In the genomic region with DNA sequence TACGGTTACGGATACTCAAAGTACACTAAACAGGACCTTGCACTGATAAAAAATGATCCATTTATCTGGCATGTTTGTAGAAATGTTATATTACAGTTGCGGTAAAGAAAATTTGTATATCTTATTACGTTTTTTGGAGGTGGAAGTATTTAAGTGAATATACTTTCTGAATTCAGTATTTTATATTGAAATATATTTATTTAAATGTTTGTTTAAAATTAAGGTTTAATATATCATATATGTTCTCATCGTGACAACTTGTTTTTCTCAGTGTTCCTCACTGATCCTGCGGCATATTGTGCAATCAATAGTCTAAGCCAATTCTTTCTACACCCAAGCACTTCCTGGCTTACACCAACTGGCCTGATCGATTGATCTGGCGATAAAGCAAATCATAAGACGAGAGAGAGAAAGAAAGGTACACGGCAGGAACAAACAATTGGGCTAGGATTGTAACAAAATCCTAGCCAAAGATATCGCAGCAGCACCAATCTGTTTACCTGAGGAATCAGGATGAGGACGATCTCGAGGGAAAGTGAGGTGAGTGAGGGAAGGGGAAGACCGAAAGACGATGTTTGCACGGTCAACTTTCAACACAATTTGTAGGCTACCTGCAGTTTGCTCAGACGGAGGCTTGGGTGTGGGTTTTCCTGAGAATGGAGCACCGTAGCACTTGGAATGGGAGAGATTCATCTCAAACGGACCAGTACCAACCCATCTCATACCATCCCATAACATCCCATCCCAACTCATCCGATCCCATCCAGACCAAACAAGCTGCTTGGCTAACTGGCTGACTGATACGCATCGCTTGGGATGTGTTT, we compare ENCODE assay signal across 2 fruit fly cellular contexts.
TF ChIP-seq lines count a peak whose summit lies in the region.

No protein-coding gene starts in this region.

- no peak for TF ChIP-seq CTCF in whole organism, embryonic (GFP tag; optimal IDR thresholded peaks at IDR 0.05; lab: Kevin White, UChicago)

TF ChIP-seq in whole organism, embryonic, 481 proteins besides CTCF, POLR2A, EP300 and RAD21 (continues in another document):
- no peak for TF ChIP-seq vvl (GFP tag; IDR thresholded peaks at IDR 0.05; lab: Robert Waterston, UW)
- TF ChIP-seq CG2712 (tag; optimal IDR thresholded peaks at IDR 0.05; lab: Kevin White, UChicago), result peak; percentile 49
- TF ChIP-seq btn (GFP tag; optimal IDR thresholded peaks at IDR 0.05; lab: Kevin White, UChicago), result no peak
- TF ChIP-seq Abd-B (GFP tag; optimal IDR thresholded peaks at IDR 0.05; lab: Kevin White, UChicago), result no peak
- TF ChIP-seq toy (GFP tag; IDR thresholded peaks at IDR 0.05; lab: Robert Waterston, UW), result no peak
- TF ChIP-seq CG4404 (GFP tag; IDR thresholded peaks at IDR 0.05; lab: Robert Waterston, UW), result peak; percentile 62
- peak; percentile 39 for TF ChIP-seq CG18262 (tag; optimal IDR thresholded peaks at IDR 0.05; lab: Kevin White, UChicago)
- 0 out of 3 replicates have a peak, but pooled peaks have one; percentile 44 for TF ChIP-seq CG2199 (GFP tag; IDR thresholded peaks at IDR 0.05; lab: Robert Waterston, UW)
- no peak for TF ChIP-seq CG10274 (GFP tag; optimal IDR thresholded peaks at IDR 0.05; lab: Kevin White, UChicago)
- TF ChIP-seq GATAe (GFP tag; conservative IDR thresholded peaks at IDR 0.05; lab: Robert Waterston, UW), result no peak
- no peak for TF ChIP-seq dan (GFP tag; IDR thresholded peaks at IDR 0.05; lab: Robert Waterston, UW)
- no peak for TF ChIP-seq ap (GFP tag; IDR thresholded peaks at IDR 0.05; lab: Robert Waterston, UW)
- no peak for TF ChIP-seq Mes4 (GFP tag; optimal IDR thresholded peaks at IDR 0.05; lab: Kevin White, UChicago)
- TF ChIP-seq Stat92E (GFP tag; optimal IDR thresholded peaks at IDR 0.05; lab: Kevin White, UChicago), result no peak
- TF ChIP-seq grn (GFP tag; optimal IDR thresholded peaks at IDR 0.05; lab: Kevin White, UChicago), result peak; percentile 41
- 0 out of 2 replicates have a peak, but pooled peaks have one; percentile 13 for TF ChIP-seq CG31441 (GFP tag; IDR thresholded peaks at IDR 0.05; lab: Robert Waterston, UW)
- TF ChIP-seq pros (GFP tag; optimal IDR thresholded peaks at IDR 0.05; lab: Kevin White, UChicago), result peak; percentile 61
- TF ChIP-seq NfI (GFP tag; optimal IDR thresholded peaks at IDR 0.05; lab: Kevin White, UChicago), result no peak
- no peak for TF ChIP-seq yki (optimal IDR thresholded peaks at IDR 0.05; lab: Kevin White, UChicago)
- TF ChIP-seq CG11398 (GFP tag; optimal IDR thresholded peaks at IDR 0.05; lab: Kevin White, UChicago), result no peak
- peak; percentile 48 for TF ChIP-seq CG10979 (tag; optimal IDR thresholded peaks at IDR 0.05; lab: Kevin White, UChicago)
- TF ChIP-seq CG9727 (GFP tag; optimal IDR thresholded peaks at IDR 0.05; lab: Kevin White, UChicago), result peak; percentile 10
- TF ChIP-seq CG2129 (GFP tag; IDR thresholded peaks at IDR 0.05; lab: Robert Waterston, UW; ENCODE audit: partially characterized antibody), result no peak
- no peak for TF ChIP-seq CG16813 (GFP tag; IDR thresholded peaks at IDR 0.05; lab: Robert Waterston, UW; ENCODE audit: partially characterized antibody)
- TF ChIP-seq gem (tag; optimal IDR thresholded peaks at IDR 0.05; lab: Kevin White, UChicago), result peak; percentile 32
- TF ChIP-seq CG15696 (tag; optimal IDR thresholded peaks at IDR 0.05; lab: Kevin White, UChicago), result peak; percentile 76
- no peak for TF ChIP-seq Asciz (GFP tag; optimal IDR thresholded peaks at IDR 0.05; lab: Kevin White, UChicago)
- TF ChIP-seq nmo (GFP tag; optimal IDR thresholded peaks at IDR 0.05; lab: Kevin White, UChicago), result no peak
- TF ChIP-seq maf-S (GFP tag; optimal IDR thresholded peaks at IDR 0.05; lab: Kevin White, UChicago), result no peak
- no peak for TF ChIP-seq HmgD (GFP tag; optimal IDR thresholded peaks at IDR 0.05; lab: Kevin White, UChicago)
- TF ChIP-seq fd102C (GFP tag; optimal IDR thresholded peaks at IDR 0.05; lab: Kevin White, UChicago), result peak; percentile 44
- no peak for TF ChIP-seq ranshi (GFP tag; IDR thresholded peaks at IDR 0.05; lab: Robert Waterston, UW)
- no peak for TF ChIP-seq br (optimal IDR thresholded peaks at IDR 0.05; lab: Kevin White, UChicago)
- no peak for TF ChIP-seq croc (GFP tag; conservative IDR thresholded peaks at IDR 0.05; lab: Robert Waterston, UW)
- no peak for TF ChIP-seq CG1233 (GFP tag; optimal IDR thresholded peaks at IDR 0.05; lab: Kevin White, UChicago)
- TF ChIP-seq CG8765 (GFP tag; IDR thresholded peaks at IDR 0.05; lab: Robert Waterston, UW), result no peak
- no peak for TF ChIP-seq Ptx1 (GFP tag; IDR thresholded peaks at IDR 0.05; lab: Robert Waterston, UW)
- TF ChIP-seq CG11247 (GFP tag; IDR thresholded peaks at IDR 0.05; lab: Robert Waterston, UW), result no peak
- no peak for TF ChIP-seq CG12942 (GFP tag; optimal IDR thresholded peaks at IDR 0.05; lab: Kevin White, UChicago)
- no peak for TF ChIP-seq B-H2 (GFP tag; optimal IDR thresholded peaks at IDR 0.05; lab: Kevin White, UChicago)
- TF ChIP-seq CG14710 (tag; optimal IDR thresholded peaks at IDR 0.05; lab: Kevin White, UChicago), result peak; percentile 25

TF ChIP-seq in whole organism, prepupa, 60 proteins besides CTCF, POLR2A, EP300 and RAD21:
- TF ChIP-seq CG7368 (GFP tag; optimal IDR thresholded peaks at IDR 0.05; lab: Kevin White, UChicago), result no peak
- TF ChIP-seq Met (GFP tag; optimal IDR thresholded peaks at IDR 0.05; lab: Kevin White, UChicago), result no peak
- TF ChIP-seq CG9139 (GFP tag; optimal IDR thresholded peaks at IDR 0.05; lab: Kevin White, UChicago), result no peak
- TF ChIP-seq CG32006 (GFP tag; optimal IDR thresholded peaks at IDR 0.05; lab: Kevin White, UChicago), result no peak
- TF ChIP-seq Ets96B (tag; optimal IDR thresholded peaks at IDR 0.05; lab: Kevin White, UChicago), result no peak
- no peak for TF ChIP-seq cyc (GFP tag; optimal IDR thresholded peaks at IDR 0.05; lab: Kevin White, UChicago)
- TF ChIP-seq dac (GFP tag; optimal IDR thresholded peaks at IDR 0.05; lab: Kevin White, UChicago), result no peak
- no peak for TF ChIP-seq ss (GFP tag; optimal IDR thresholded peaks at IDR 0.05; lab: Kevin White, UChicago)
- no peak for TF ChIP-seq CG10669 (GFP tag; optimal IDR thresholded peaks at IDR 0.05; lab: Kevin White, UChicago)
- TF ChIP-seq CG8319 (GFP tag; optimal IDR thresholded peaks at IDR 0.05; lab: Kevin White, UChicago), result no peak
- no peak for TF ChIP-seq acj6 (GFP tag; optimal IDR thresholded peaks at IDR 0.05; lab: Kevin White, UChicago)
- no peak for TF ChIP-seq CG11902 (GFP tag; optimal IDR thresholded peaks at IDR 0.05; lab: Kevin White, UChicago)
- no peak for TF ChIP-seq vri (GFP tag; optimal IDR thresholded peaks at IDR 0.05; lab: Kevin White, UChicago)
- peak; percentile 52 for TF ChIP-seq Eip78C (GFP tag; lab: Kevin White, UChicago)
- peak; percentile 42 for TF ChIP-seq fkh (GFP tag; optimal IDR thresholded peaks at IDR 0.05; lab: Kevin White, UChicago)
- TF ChIP-seq Hr38 (GFP tag; optimal IDR thresholded peaks at IDR 0.05; lab: Kevin White, UChicago), result no peak
- no peak for TF ChIP-seq eg (GFP tag; IDR thresholded peaks at IDR 0.05; lab: Robert Waterston, UW)
- TF ChIP-seq CG6854 (GFP tag; optimal IDR thresholded peaks at IDR 0.05; lab: Kevin White, UChicago), result no peak
